Worm (Caenorhabditis elegans): Measurements from ENCODE around the gene Y62H9A.10.

The Y62H9A.10 gene

DNA sequence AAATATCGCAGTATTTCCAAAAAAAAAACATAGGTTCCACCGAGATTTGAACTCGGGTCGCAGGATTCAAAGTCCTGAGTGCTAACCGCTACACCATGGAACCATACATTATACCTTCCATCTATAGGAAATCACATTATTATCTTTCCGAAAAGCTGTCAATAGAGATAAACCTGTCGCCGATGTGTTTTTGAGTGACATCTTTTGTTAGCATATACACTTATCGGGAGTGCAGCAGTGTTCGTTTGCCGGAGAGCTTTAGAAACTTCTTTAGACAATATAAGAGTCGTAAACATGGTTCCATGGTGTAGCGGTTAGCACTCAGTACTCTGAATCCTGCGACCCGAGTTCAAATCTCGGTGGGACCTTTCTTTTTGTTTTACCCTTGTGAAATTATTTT is 30.4 kb downstream of the Y62H9A.10 start:
- TF ChIP-seq efl-1 (optimal IDR thresholded peaks at IDR 0.05) (no peak), efl-1 (GFP tag; optimal IDR thresholded peaks at IDR 0.05 in 1 of 2) (peak in 1 of 2 experiments; percentile 63), skn-1 (tag; optimal IDR thresholded peaks at IDR 0.05) (no peak)

ce11 chrX:11870393-11870792 is 32.2 kb downstream of the Y62H9A.10 start:
- TF ChIP-seq dsc-1 (tag; optimal IDR thresholded peaks at IDR 0.05) (peak; percentile 44), tbx-2 (tag; optimal IDR thresholded peaks at IDR 0.05) (no peak), fkh-8 (tag; optimal IDR thresholded peaks at IDR 0.05) (peak; percentile 63), vab-15 (tag; optimal IDR thresholded peaks at IDR 0.05) (no peak)

- no peak for TF ChIP-seq swsn-7 (tag; optimal IDR thresholded peaks at IDR 0.05)
- TF ChIP-seq fkh-10 (GFP tag; optimal IDR thresholded peaks at IDR 0.05), result no peak
- TF ChIP-seq rnt-1 (tag; optimal IDR thresholded peaks at IDR 0.05), result no peak
- TF ChIP-seq C04F5.9 (tag; optimal IDR thresholded peaks at IDR 0.05), result no peak
- TF ChIP-seq ama-1 (optimal IDR thresholded peaks at IDR 0.05), result no peak
- TF ChIP-seq nhr-28 (tag; optimal IDR thresholded peaks at IDR 0.05), result no peak
- no peak for TF ChIP-seq hlh-4 (tag; optimal IDR thresholded peaks at IDR 0.05)
- no peak for TF ChIP-seq nhr-237 (tag; optimal IDR thresholded peaks at IDR 0.05)
- TF ChIP-seq tlp-1 (tag; optimal IDR thresholded peaks at IDR 0.05), result no peak
- TF ChIP-seq aly-2 (tag; optimal IDR thresholded peaks at IDR 0.05), result no peak
- TF ChIP-seq mdl-1 (tag; optimal IDR thresholded peaks at IDR 0.05), result no peak
Measured at ce11 chrX:11869260-11869659, 33.3 kb downstream of the Y62H9A.10 start, which contains the start of gene dot-1.2. TSS of gene dot-1.2 (minus strand) at chrX:11869360.

DNA sequence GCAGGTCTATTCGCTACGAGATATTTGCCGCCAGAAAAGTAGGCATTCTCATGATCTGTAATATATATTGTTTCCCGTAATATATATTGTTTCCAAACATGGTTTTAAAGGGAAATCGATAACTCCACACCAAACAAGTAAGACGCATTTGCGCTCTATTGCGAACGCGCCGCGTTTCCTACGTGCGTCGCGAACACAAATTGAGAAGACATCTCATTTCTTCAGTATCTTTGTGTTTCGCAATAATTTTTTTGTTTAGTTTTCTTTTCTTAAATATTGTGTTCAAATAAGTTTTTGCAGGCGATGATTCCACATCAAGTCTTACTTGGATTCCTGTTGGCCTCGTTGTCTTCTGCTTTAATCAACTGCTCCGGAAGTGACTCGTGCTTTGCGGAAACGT is 37.5 kb downstream of the Y62H9A.10 start, which contains the start of gene F54F7.6:
TSS of gene F54F7.6 (plus strand) at position 301 of the 400 bp plus-strand sequence.
- TF ChIP-seq nhr-77 (tag; optimal IDR thresholded peaks at IDR 0.05), result no peak
- TF ChIP-seq swsn-7 (tag; optimal IDR thresholded peaks at IDR 0.05), result no peak
- TF ChIP-seq hpl-2 (GFP tag; optimal IDR thresholded peaks at IDR 0.05), result no peak
- TF ChIP-seq lin-14 (GFP tag; optimal IDR thresholded peaks at IDR 0.05), result no peak
- TF ChIP-seq F16B12.6 (tag; optimal IDR thresholded peaks at IDR 0.05), result no peak

DNA sequence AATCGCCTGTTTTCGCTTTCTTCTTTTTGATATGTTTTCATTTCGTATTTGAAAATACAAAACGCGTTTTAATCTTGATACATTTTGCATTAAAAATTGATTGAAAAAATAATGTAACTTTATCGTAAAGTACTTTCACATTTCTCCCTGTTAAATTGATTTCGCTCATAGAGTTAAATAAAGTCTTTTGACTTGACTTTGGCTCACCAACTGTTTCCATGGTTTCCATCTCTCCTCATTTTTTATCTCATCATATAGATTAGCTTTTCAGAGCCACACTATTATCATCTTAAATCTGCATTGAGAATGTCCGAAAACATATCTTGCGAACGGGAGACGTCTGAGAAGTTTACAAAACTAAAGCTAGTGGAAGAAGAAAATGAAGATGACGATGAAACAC is 39.3 kb downstream of the Y62H9A.10 start, which contains the start of gene F54F7.10:
TSS of gene F54F7.10 (plus strand) at position 301 of the 400 bp plus-strand sequence.
- TF ChIP-seq lin-35 (GFP tag; optimal IDR thresholded peaks at IDR 0.05) (no peak), dsc-1 (tag; optimal IDR thresholded peaks at IDR 0.05) (no peak), C04F5.9 (tag; optimal IDR thresholded peaks at IDR 0.05) (no peak), irx-1 (tag; optimal IDR thresholded peaks at IDR 0.05) (no peak), Y116A8C.19 (tag; optimal IDR thresholded peaks at IDR 0.05; ENCODE audit: borderline replicate concordance) (no peak), ceh-63 (GFP tag; optimal IDR thresholded peaks at IDR 0.05) (no peak), efl-3 (GFP tag; optimal IDR thresholded peaks at IDR 0.05) (no peak)

ce11 chrX:11857178-11857577 is 45.4 kb downstream of the Y62H9A.10 start, which contains the start of gene mes-1:
TSS of gene mes-1 (plus strand) at chrX:11857478.
- TF ChIP-seq nhr-20 (tag; optimal IDR thresholded peaks at IDR 0.05) (no peak), lsy-2 (tag; optimal IDR thresholded peaks at IDR 0.05) (no peak), lin-39 (tag; optimal IDR thresholded peaks at IDR 0.05) (no peak), rnt-1 (tag; optimal IDR thresholded peaks at IDR 0.05) (no peak), efl-3 (GFP tag; optimal IDR thresholded peaks at IDR 0.05) (no peak), grh-1 (GFP tag; IDR thresholded peaks at IDR 0.05) (no peak), jun-1 (tag; optimal IDR thresholded peaks at IDR 0.05) (no peak), hlh-17 (GFP tag; optimal IDR thresholded peaks at IDR 0.05; ENCODE audit: borderline replicate concordance) (no peak), nhr-11 (tag; optimal IDR thresholded peaks at IDR 0.05) (no peak), snu-23 (GFP tag; optimal IDR thresholded peaks at IDR 0.05) (no peak), lir-3 (tag; optimal IDR thresholded peaks at IDR 0.05; ENCODE audit: poor library complexity) (no peak), pqm-1 (tag; optimal IDR thresholded peaks at IDR 0.05) (no peak), elt-3 (tag; optimal IDR thresholded peaks at IDR 0.05) (no peak), hpl-2 (GFP tag; optimal IDR thresholded peaks at IDR 0.05) (no peak), ceh-63 (GFP tag; optimal IDR thresholded peaks at IDR 0.05) (no peak), aha-1 (tag; optimal IDR thresholded peaks at IDR 0.05) (no peak), unc-130 (tag; optimal IDR thresholded peaks at IDR 0.05) (no peak)

Data from whole organism, L1 larva.